Worm (Caenorhabditis elegans) whole organism, L4 larva: Measurements from ENCODE around the gene M02D8.5.
A peak's percentile ranks its signal among the peaks of the same experiment; 100 is the strongest.

Experiments
- F49E8.2 ChIP-seq: sonication (generic microtip); optimal IDR thresholded peaks from 2 replicates; lab custom pipeline; 2016; ENCODE audit warnings: missing compliant biosample characterization, mild to moderate bottlenecking, missing genetic modification characterization, borderline replicate concordance
- R02D3.7 ChIP-seq: fragments of 150-350 bp; sonication (generic microtip); optimal IDR thresholded peaks from 3 replicates; lab custom pipeline; 2014; ENCODE audit warnings: missing biosample characterization, missing genetic modification characterization
- ZK546.5 ChIP-seq, 2 experiments: sonication (generic microtip); optimal IDR thresholded peaks; 2 replicates each; lab custom pipeline; 2017; ENCODE audit warnings: missing biosample characterization in 2 of 2, missing genetic modification characterization in 2 of 2
- arid-1 ChIP-seq: fragments of 200-800 bp; sonication (Bioruptor generic); conservative IDR thresholded peaks from 2 replicates; pipeline ENCODE4 v1.3.6; 2022; ENCODE audit warnings: missing genetic modification reagents, missing genetic modification characterization, missing compliant biosample characterization
- pqm-1 ChIP-seq: sonication (generic microtip); optimal IDR thresholded peaks from 2 replicates; lab custom pipeline; 2017; ENCODE audit warnings: missing biosample characterization, missing genetic modification characterization
- snpc-1.2 ChIP-seq: fragments of 200-800 bp; sonication (Bioruptor generic); IDR thresholded peaks from 2 replicates; pipeline ENCODE4 v1.3.6; 2022; ENCODE audit warnings: missing genetic modification reagents, missing genetic modification characterization, missing compliant biosample characterization
- tra-1 ChIP-seq: fragments of 200-800 bp; sonication (Bioruptor generic); IDR thresholded peaks from 2 replicates; pipeline ENCODE4 v1.3.6; 2022; ENCODE audit warnings: missing genetic modification reagents, missing genetic modification characterization, missing compliant biosample characterization

- no peak for TF ChIP-seq snpc-1.2 (GFP tag; lab: Robert Waterston, UW)
- TF ChIP-seq R02D3.7 (tag; lab: Kevin White, UChicago) = no peak
- no peak for TF ChIP-seq ZK546.5 (tag; optimal IDR thresholded peaks at IDR 0.05; lab: Kevin White, UChicago)
- no peak for TF ChIP-seq arid-1 (GFP tag; lab: Robert Waterston, UW)
- TF ChIP-seq F49E8.2 (tag; lab: Kevin White, UChicago) = no peak
- no peak for TF ChIP-seq tra-1
- TF ChIP-seq pqm-1 = peak; percentile 9
Measured at ce11 chrX:8719888-8720287, 41.5 kb downstream of the M02D8.5 start.
